Worm (Caenorhabditis elegans) whole organism, young adult: ENCODE data around the gene Y39H10B.2.

ENCODE experiments used
- C06A6.2 ChIP-seq: fragments of 200-800 bp; sonication (Bioruptor generic); conservative IDR thresholded peaks from 2 replicates; pipeline ENCODE4 v1.3.6; 2022; ENCODE audit warnings: missing genetic modification characterization, missing compliant biosample characterization
- F23B12.7 ChIP-seq: sonication (generic microtip); optimal IDR thresholded peaks from 2 replicates; lab custom pipeline; 2017; ENCODE audit warnings: missing genetic modification characterization, mild to moderate bottlenecking, missing compliant biosample characterization, antibody characterized with exemption, moderate library complexity; ENCODE audit not compliant: insufficient read depth
- F39B2.1 ChIP-seq: fragments of 200-800 bp; sonication (Bioruptor generic); IDR thresholded peaks from 2 replicates; pipeline ENCODE4 v1.3.6; 2022; ENCODE audit warnings: missing genetic modification reagents, missing genetic modification characterization, missing compliant biosample characterization
- F52B5.7 ChIP-seq: sonication (generic microtip); optimal IDR thresholded peaks from 2 replicates; lab custom pipeline; 2016; ENCODE audit warnings: mild to moderate bottlenecking, missing genetic modification characterization, missing compliant biosample characterization
- T07F8.4 ChIP-seq: sonication (generic microtip); optimal IDR thresholded peaks from 2 replicates; lab custom pipeline; 2016; ENCODE audit warnings: mild to moderate bottlenecking, missing genetic modification characterization, moderate library complexity, missing compliant biosample characterization
- Y56A3A.18 ChIP-seq: fragments of 200-800 bp; sonication (Bioruptor generic); IDR thresholded peaks from 2 replicates; pipeline ENCODE4 v1.3.6; 2022; ENCODE audit warnings: missing genetic modification reagents, missing genetic modification characterization, missing compliant biosample characterization
- Y95B8A.8 ChIP-seq: fragments of 200-800 bp; sonication (Bioruptor generic); IDR thresholded peaks from 2 replicates; pipeline ENCODE4 v1.3.6; 2022; ENCODE audit warnings: missing genetic modification reagents, missing genetic modification characterization, missing compliant biosample characterization
- akir-1 ChIP-seq: fragments of 200-800 bp; sonication (Bioruptor generic); optimal IDR thresholded peaks from 2 replicates; lab custom pipeline; 2018; ENCODE audit warnings: mild to moderate bottlenecking, missing genetic modification characterization, moderate library complexity, missing compliant biosample characterization
- ama-1 ChIP-seq, 3 experiments: fragments of 150-350 bp in 1 of 3; sonication (generic microtip) in 2 of 3; optimal IDR thresholded peaks; 2 replicates each; lab custom pipeline; 2014 to 2018; ENCODE audit warnings: missing biosample characterization in 2 of 3, missing genetic modification characterization in 2 of 3, missing genetic modification reagents in 2 of 3
- aptf-3 ChIP-seq: fragments of 200-800 bp; sonication (Bioruptor generic); IDR thresholded peaks from 2 replicates; pipeline ENCODE4 v1.3.6; 2022; ENCODE audit warnings: missing genetic modification characterization, missing compliant biosample characterization
- attf-6 ChIP-seq: fragments of 200-800 bp; sonication (Bioruptor generic); IDR thresholded peaks from 2 replicates; pipeline ENCODE4 v1.3.6; 2022; ENCODE audit warnings: missing genetic modification reagents, missing genetic modification characterization, missing compliant biosample characterization
- bed-1 ChIP-seq: fragments of 200-800 bp; sonication (Bioruptor generic); IDR thresholded peaks from 2 replicates; pipeline ENCODE4 v1.3.6; 2022; ENCODE audit warnings: missing genetic modification reagents, missing genetic modification characterization, missing compliant biosample characterization
- ccch-3 ChIP-seq: fragments of 200-800 bp; sonication (Bioruptor generic); optimal IDR thresholded peaks from 2 replicates; lab custom pipeline; 2018; ENCODE audit warnings: mild to moderate bottlenecking, missing genetic modification characterization, missing compliant biosample characterization
- cebp-2 ChIP-seq: fragments of 200-800 bp; sonication (Bioruptor generic); IDR thresholded peaks from 2 replicates; pipeline ENCODE4 v1.3.6; 2022; ENCODE audit warnings: missing genetic modification characterization, missing compliant biosample characterization
- ceh-40 ChIP-seq: fragments of 200-800 bp; sonication (Bioruptor generic); IDR thresholded peaks from 2 replicates; pipeline ENCODE4 v1.3.6; 2022; ENCODE audit warnings: missing genetic modification characterization, missing compliant biosample characterization
- ceh-58 ChIP-seq: fragments of 200-800 bp; sonication (Bioruptor generic); IDR thresholded peaks from 2 replicates; pipeline ENCODE4 v1.3.6; 2022; ENCODE audit warnings: missing genetic modification characterization, missing compliant biosample characterization
- ceh-79 ChIP-seq: sonication (generic microtip); optimal IDR thresholded peaks from 2 replicates; lab custom pipeline; 2017; ENCODE audit warnings: mild to moderate bottlenecking, missing genetic modification characterization, missing compliant biosample characterization
- ceh-91 ChIP-seq: fragments of 200-800 bp; sonication (Bioruptor generic); IDR thresholded peaks from 2 replicates; pipeline ENCODE4 v1.3.6; 2022; ENCODE audit warnings: missing genetic modification reagents, missing genetic modification characterization, missing compliant biosample characterization
- chd-7 ChIP-seq: sonication (generic microtip); optimal IDR thresholded peaks from 2 replicates; lab custom pipeline; 2016; ENCODE audit warnings: mild to moderate bottlenecking, missing genetic modification characterization, moderate library complexity, missing compliant biosample characterization
- efl-1 ChIP-seq: fragments of 150-350 bp; optimal IDR thresholded peaks from 2 replicates; lab custom pipeline; 2014; ENCODE audit warnings: missing biosample characterization, missing genetic modification reagents, missing genetic modification characterization
- egl-44 ChIP-seq: fragments of 200-800 bp; sonication (Bioruptor generic); IDR thresholded peaks from 2 replicates; pipeline ENCODE4 v1.3.6; 2022; ENCODE audit warnings: missing genetic modification reagents, missing genetic modification characterization, missing compliant biosample characterization
- egrh-3 ChIP-seq: fragments of 200-800 bp; sonication (Bioruptor generic); IDR thresholded peaks from 2 replicates; pipeline ENCODE4 v1.3.6; 2022; ENCODE audit warnings: missing genetic modification reagents, missing genetic modification characterization, missing compliant biosample characterization
- ekl-4 ChIP-seq: fragments of 200-800 bp; sonication (Bioruptor generic); IDR thresholded peaks from 2 replicates; pipeline ENCODE4 v1.3.6; 2022; ENCODE audit warnings: missing genetic modification reagents, missing genetic modification characterization, missing compliant biosample characterization
- hmg-1.2 ChIP-seq: fragments of 200-800 bp; sonication (Bioruptor generic); IDR thresholded peaks from 2 replicates; pipeline ENCODE4 v1.3.6; 2022; ENCODE audit warnings: missing genetic modification reagents, missing genetic modification characterization, missing compliant biosample characterization
- hrde-1 ChIP-seq: sonication (generic microtip); optimal IDR thresholded peaks from 2 replicates; lab custom pipeline; 2016; ENCODE audit warnings: missing genetic modification characterization, mild to moderate bottlenecking, missing compliant biosample characterization, moderate library complexity, missing genotype, missing genetic modification reagents, borderline replicate concordance
- let-607 ChIP-seq, 2 experiments: fragments of 200-800 bp in 1 of 2; sonication (Bioruptor generic) in 1 of 2; sonication (generic microtip) in 1 of 2; optimal IDR thresholded peaks; 2 replicates each; lab custom pipeline; 2016 to 2018; ENCODE audit warnings: mild to moderate bottlenecking in 2 of 2, missing compliant biosample characterization in 2 of 2, missing genetic modification characterization in 2 of 2, moderate library complexity in 2 of 2, missing genotype in 1 of 2
- lin-26 ChIP-seq: fragments of 200-800 bp; sonication (Bioruptor generic); IDR thresholded peaks from 2 replicates; pipeline ENCODE4 v1.3.6; 2022; ENCODE audit warnings: missing genetic modification reagents, missing genetic modification characterization, missing compliant biosample characterization
- lin-54 ChIP-seq: fragments of 200-800 bp; sonication (Bioruptor generic); optimal IDR thresholded peaks from 2 replicates; lab custom pipeline; 2018; ENCODE audit warnings: mild to moderate bottlenecking, missing genetic modification characterization, missing compliant biosample characterization
- lsl-1 ChIP-seq: fragments of 200-800 bp; sonication (Bioruptor generic); optimal IDR thresholded peaks from 2 replicates; lab custom pipeline; 2018; ENCODE audit warnings: mild to moderate bottlenecking, missing genetic modification characterization, moderate library complexity, missing compliant biosample characterization
- madf-3 ChIP-seq: fragments of 200-800 bp; sonication (Bioruptor generic); IDR thresholded peaks from 2 replicates; pipeline ENCODE4 v1.3.6; 2022; ENCODE audit warnings: missing genetic modification reagents, missing genetic modification characterization, missing compliant biosample characterization
- mxl-1 ChIP-seq: sonication (generic microtip); optimal IDR thresholded peaks from 2 replicates; lab custom pipeline; 2016; ENCODE audit warnings: missing genetic modification characterization, missing compliant biosample characterization
- nfya-2 ChIP-seq: fragments of 200-800 bp; sonication (Bioruptor generic); IDR thresholded peaks from 2 replicates; pipeline ENCODE4 v1.3.6; 2022; ENCODE audit warnings: missing genetic modification reagents, missing genetic modification characterization, missing compliant biosample characterization
- nfyb-1 ChIP-seq: fragments of 200-800 bp; sonication (Bioruptor generic); IDR thresholded peaks from 2 replicates; pipeline ENCODE4 v1.3.6; 2022; ENCODE audit warnings: missing genetic modification reagents, missing genetic modification characterization, missing compliant biosample characterization
- nhr-179 ChIP-seq: sonication (generic microtip); optimal IDR thresholded peaks from 2 replicates; lab custom pipeline; 2016; ENCODE audit warnings: mild to moderate bottlenecking, missing genetic modification characterization, missing compliant biosample characterization
- nhr-27 ChIP-seq: fragments of 200-800 bp; sonication (Bioruptor generic); optimal IDR thresholded peaks from 2 replicates; lab custom pipeline; 2018; ENCODE audit warnings: mild to moderate bottlenecking, missing genetic modification characterization, moderate library complexity, missing compliant biosample characterization
- nhr-80 ChIP-seq: sonication (generic microtip); optimal IDR thresholded peaks from 2 replicates; lab custom pipeline; 2016; ENCODE audit warnings: missing genetic modification characterization, missing compliant biosample characterization
- pha-4 ChIP-seq: fragments of 150-350 bp; sonication (generic microtip); optimal IDR thresholded peaks from 2 replicates; lab custom pipeline; 2014; ENCODE audit warnings: missing biosample characterization, missing genetic modification reagents, missing genetic modification characterization
- rcor-1 ChIP-seq: fragments of 200-800 bp; sonication (Bioruptor generic); IDR thresholded peaks from 2 replicates; pipeline ENCODE4 v1.3.6; 2022; ENCODE audit warnings: missing genetic modification reagents, missing genetic modification characterization, missing compliant biosample characterization
- rpc-1 ChIP-seq, 2 experiments: fragments of 150-350 bp in 1 of 2; sonication (generic microtip) in 1 of 2; optimal IDR thresholded peaks; 2 replicates each; lab custom pipeline; 2014 to 2018; ENCODE audit warnings: missing biosample characterization in 1 of 2, missing genetic modification characterization in 1 of 2, missing genetic modification reagents in 1 of 2, missing genotype in 1 of 2
- sdz-38 ChIP-seq: sonication (generic microtip); optimal IDR thresholded peaks from 2 replicates; lab custom pipeline; 2016; ENCODE audit warnings: missing genotype, missing genetic modification characterization, missing compliant biosample characterization
- snpc-1.3 ChIP-seq: sonication (generic microtip); optimal IDR thresholded peaks from 2 replicates; lab custom pipeline; 2017; ENCODE audit warnings: missing genetic modification characterization, mild to moderate bottlenecking, missing compliant biosample characterization, antibody characterized with exemption, moderate library complexity, missing genotype, missing genetic modification reagents; ENCODE audit not compliant: insufficient read depth
- tbp1 ChIP-seq: fragments of 200-800 bp; sonication (Bioruptor generic); optimal IDR thresholded peaks from 2 replicates; lab custom pipeline; 2018; ENCODE audit warnings: mild to moderate bottlenecking, missing genetic modification characterization, missing compliant biosample characterization
- tbx-9 ChIP-seq: sonication (generic microtip); optimal IDR thresholded peaks from 2 replicates; lab custom pipeline; 2016; ENCODE audit warnings: borderline replicate concordance, missing genetic modification characterization, inconsistent platforms, missing compliant biosample characterization
- unc-130 ChIP-seq: sonication (generic microtip); optimal IDR thresholded peaks from 2 replicates; lab custom pipeline; 2016; ENCODE audit warnings: missing genetic modification reagents, missing genetic modification characterization, missing compliant biosample characterization
- unc-62 ChIP-seq: fragments of 150-350 bp; optimal IDR thresholded peaks from 2 replicates; lab custom pipeline; 2014; ENCODE audit warnings: missing biosample characterization, missing genetic modification reagents, missing genetic modification characterization
- xnd-1 ChIP-seq: sonication (generic microtip); optimal IDR thresholded peaks from 2 replicates; lab custom pipeline; 2016; ENCODE audit warnings: missing genotype, missing genetic modification reagents, missing genetic modification characterization, missing compliant biosample characterization

Gene Y39H10B.2

ce11 chrV:3678513-3678912 is 9.9 kb downstream of the Y39H10B.2 start:
- TF ChIP-seq ekl-4 (GFP tag; lab: Robert Waterston, UW), result no peak
- no peak for TF ChIP-seq let-607 (tag; optimal IDR thresholded peaks at IDR 0.05; lab: Kevin White, UChicago)
- TF ChIP-seq xnd-1, result no peak
- no peak for TF ChIP-seq F52B5.7 (tag; lab: Kevin White, UChicago)
- no peak for TF ChIP-seq unc-130 (GFP tag; lab: Kevin White, UChicago)
- no peak for TF ChIP-seq nhr-27 (tag; lab: Kevin White, UChicago)
- no peak for TF ChIP-seq F23B12.7 (tag; lab: Kevin White, UChicago)
- TF ChIP-seq hmg-1.2 (GFP tag; lab: Robert Waterston, UW), result no peak
- no peak for TF ChIP-seq bed-1 (GFP tag; lab: Robert Waterston, UW)
- no peak for TF ChIP-seq mxl-1
- no peak for TF ChIP-seq tbp1 (GFP tag; lab: Kevin White, UChicago)
- no peak for TF ChIP-seq akir-1 (GFP tag; lab: Kevin White, UChicago)

ce11 chrV:3682553-3682952 is 14.0 kb downstream of the Y39H10B.2 start, which contains the start of gene W08A12.3:
Gene W08A12.3 (plus strand): TSS chrV:3682853.
- TF ChIP-seq attf-6 (GFP tag; lab: Robert Waterston, UW) (no peak), F23B12.7 (tag; lab: Kevin White, UChicago) (no peak), chd-7 (tag; lab: Kevin White, UChicago) (no peak), F39B2.1 (GFP tag; lab: Robert Waterston, UW) (no peak), nhr-179 (no peak), Y95B8A.8 (no peak), lsl-1 (GFP tag; lab: Kevin White, UChicago) (no peak), F52B5.7 (tag; lab: Kevin White, UChicago) (no peak), tbx-9 (tag; lab: Kevin White, UChicago) (no peak), cebp-2 (GFP tag; lab: Robert Waterston, UW) (no peak), snpc-1.3 (tag; lab: Kevin White, UChicago) (no peak), rcor-1 (GFP tag; lab: Robert Waterston, UW) (no peak), hrde-1 (no peak), egl-44 (GFP tag; lab: Robert Waterston, UW) (no peak), egrh-3 (GFP tag; lab: Robert Waterston, UW) (no peak), nfyb-1 (GFP tag; lab: Robert Waterston, UW) (no peak)

- TF ChIP-seq nfya-2 (GFP tag; lab: Robert Waterston, UW) (no peak), sdz-38 (no peak), unc-62 (GFP tag; lab: Kevin White, UChicago) (no peak), let-607 (tag; optimal IDR thresholded peaks at IDR 0.05; lab: Kevin White, UChicago) (no peak), efl-1 (GFP tag; lab: Kevin White, UChicago) (no peak), pha-4 (tag; lab: Kevin White, UChicago) (no peak), madf-3 (GFP tag; lab: Robert Waterston, UW) (no peak), lin-26 (GFP tag; lab: Robert Waterston, UW) (peak; percentile 95), ceh-58 (no peak), F39B2.1 (GFP tag; lab: Robert Waterston, UW) (no peak), T07F8.4 (tag; lab: Kevin White, UChicago) (peak; percentile 34), rpc-1 (optimal IDR thresholded peaks at IDR 0.05; lab: Kevin White, UChicago) (peak; percentile 79), rpc-1 (tag; optimal IDR thresholded peaks at IDR 0.05; lab: Kevin White, UChicago) (peak; percentile 97), ceh-91 (GFP tag; lab: Robert Waterston, UW) (no peak), ceh-40 (no peak), ama-1 (optimal IDR thresholded peaks at IDR 0.05; lab: Kevin White, UChicago) (no peak), ama-1 (GFP tag; optimal IDR thresholded peaks at IDR 0.05; lab: Kevin White, UChicago) (peak; percentile 5 to 82), ccch-3 (GFP tag; lab: Kevin White, UChicago) (no peak), lin-54 (GFP tag; lab: Kevin White, UChicago) (peak; percentile 1), tbp1 (GFP tag; lab: Kevin White, UChicago) (peak; percentile 95), ceh-79 (tag; lab: Kevin White, UChicago) (no peak), C06A6.2 (GFP tag; lab: Robert Waterston, UW) (no peak), aptf-3 (GFP tag; lab: Robert Waterston, UW) (peak; percentile 78; the same call in 1 of the 2 replicates), nhr-80 (no peak), Y56A3A.18 (GFP tag; lab: Robert Waterston, UW) (no peak)
These were observed 17.2 kb downstream of the Y39H10B.2 start, which contains the start of gene W08A12.2 for ce11 chrV:3685790-3686208. Gene W08A12.2 (minus strand): TSS chrV:3685892.
